Worm (Caenorhabditis elegans): ENCODE results near the gene pacl-1.

- TF ChIP-seq F13H6.1 (tag; optimal IDR thresholded peaks at IDR 0.05): no peak
- TF ChIP-seq lin-13 (GFP tag; optimal IDR thresholded peaks at IDR 0.05): no peak
- no peak for TF ChIP-seq crh-2 (tag; optimal IDR thresholded peaks at IDR 0.05)
- TF ChIP-seq egl-27 (tag; optimal IDR thresholded peaks at IDR 0.05): no peak
Observed at ce11 chrV:16271121-16271520, 4.1 kb downstream of the pacl-1 start, which contains the start of gene T13F3.6.
